Worm (Caenorhabditis elegans) whole organism, L3 larva: Measurements from ENCODE around the gene rpa-1.

Source experiments
- ZK546.5 ChIP-seq: sonication (generic microtip); optimal IDR thresholded peaks from 2 replicates; lab custom pipeline; 2017; ENCODE audit warnings: missing biosample characterization, missing genetic modification characterization
- ceh-82 ChIP-seq: fragments of 150-350 bp; optimal IDR thresholded peaks from 2 replicates; lab custom pipeline; 2014; ENCODE audit warnings: missing biosample characterization, missing genetic modification characterization
- elt-3 ChIP-seq, 3 experiments: fragments of 150-350 bp in 1 of 3; sonication (generic microtip) in 2 of 3; optimal IDR thresholded peaks; 2 replicates in 2 of 3; 4 replicates in 1 of 3; lab custom pipeline; 2014 to 2017; ENCODE audit warnings: missing biosample characterization in 3 of 3, missing genetic modification characterization in 3 of 3
- nhr-11 ChIP-seq: fragments of 150-350 bp; optimal IDR thresholded peaks from 2 replicates; lab custom pipeline; 2014; ENCODE audit warnings: missing biosample characterization, missing genetic modification characterization
- nhr-23 ChIP-seq: fragments of 150-350 bp; optimal IDR thresholded peaks from 2 replicates; lab custom pipeline; 2014; ENCODE audit warnings: missing biosample characterization, missing genetic modification reagents, missing genetic modification characterization
- nhr-237 ChIP-seq: fragments of 150-350 bp; optimal IDR thresholded peaks from 2 replicates; lab custom pipeline; 2014; ENCODE audit warnings: missing biosample characterization, missing genetic modification characterization
- nhr-76 ChIP-seq: fragments of 150-350 bp; sonication (generic microtip); optimal IDR thresholded peaks from 5 replicates; lab custom pipeline; 2014; ENCODE audit warnings: missing biosample characterization, missing genetic modification characterization
- tbx-2 ChIP-seq: sonication (generic microtip); optimal IDR thresholded peaks from 2 replicates; lab custom pipeline; 2016; ENCODE audit warnings: mild to moderate bottlenecking, missing genetic modification characterization, missing compliant biosample characterization
- ztf-4 ChIP-seq: fragments of 150-350 bp; optimal IDR thresholded peaks from 2 replicates; lab custom pipeline; 2014; ENCODE audit warnings: missing biosample characterization, missing genetic modification characterization

DNA sequence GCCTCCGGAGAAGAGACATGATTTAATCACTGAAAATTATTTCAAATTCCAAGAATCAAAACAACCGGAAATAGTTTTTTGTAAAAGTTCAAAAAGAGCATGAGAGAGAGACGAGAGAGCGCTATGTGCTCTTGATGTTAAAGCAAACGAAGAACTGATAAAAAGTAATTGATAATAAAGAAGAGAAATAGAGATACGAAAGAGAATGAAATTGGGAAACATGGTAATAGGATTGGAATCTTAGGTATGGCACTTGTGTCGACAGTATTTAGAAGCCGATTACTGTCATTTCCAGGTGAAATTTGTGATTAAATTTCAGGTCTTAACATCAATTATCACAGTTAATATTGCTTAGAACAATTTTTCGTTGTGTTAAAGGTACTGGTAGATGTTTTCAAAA, 29.5 kb downstream of the rpa-1 start, which contains the start of gene nhx-2:
- no peak for TF ChIP-seq ztf-4 (tag; lab: Kevin White, UChicago)
- TF ChIP-seq ZK546.5 (tag; lab: Kevin White, UChicago), result no peak
- no peak for TF ChIP-seq nhr-11 (tag; lab: Kevin White, UChicago)
- TF ChIP-seq ceh-82, result no peak
- TF ChIP-seq nhr-76 (tag; lab: Kevin White, UChicago), result no peak
- TF ChIP-seq elt-3 (tag; optimal IDR thresholded peaks at IDR 0.05; lab: Kevin White, UChicago), result no peak
- TF ChIP-seq nhr-237 (tag; lab: Kevin White, UChicago), result no peak
- no peak for TF ChIP-seq tbx-2
- no peak for TF ChIP-seq nhr-23 (tag; lab: Kevin White, UChicago)
